Worm (Caenorhabditis elegans): Measurements from ENCODE around the gene trx-1.

Gene trx-1

DNA sequence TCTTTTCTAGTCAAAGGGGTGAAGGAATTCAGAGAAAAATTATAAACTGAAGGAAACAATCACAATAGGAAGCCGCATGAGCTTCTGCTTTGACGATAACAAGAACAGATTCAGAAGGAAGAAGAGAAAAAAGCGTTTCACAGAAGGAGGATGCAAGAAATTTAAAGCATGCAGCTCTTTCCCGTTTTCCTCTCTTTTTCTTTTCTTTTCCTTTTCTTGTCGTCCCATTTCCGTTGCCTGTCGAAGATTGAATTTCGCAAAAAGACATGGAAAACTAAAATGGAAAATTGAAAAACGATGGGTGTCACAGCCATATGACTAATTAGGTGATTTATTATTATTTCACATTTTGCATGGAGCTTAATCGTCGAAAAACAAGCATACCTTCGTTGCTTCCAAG lies 37.3 kb downstream of the trx-1 start:
- TF ChIP-seq fos-1 (tag; optimal IDR thresholded peaks at IDR 0.05) (no peak), pha-4 (tag; optimal IDR thresholded peaks at IDR 0.05) (no peak), hmg-11 (tag; optimal IDR thresholded peaks at IDR 0.05) (peak; percentile 14), unc-39 (tag; optimal IDR thresholded peaks at IDR 0.05) (no peak), mdl-1 (tag; optimal IDR thresholded peaks at IDR 0.05) (no peak), fkh-10 (GFP tag; optimal IDR thresholded peaks at IDR 0.05) (peak; percentile 39), snpc-4 (tag; optimal IDR thresholded peaks at IDR 0.05) (no peak)

DNA sequence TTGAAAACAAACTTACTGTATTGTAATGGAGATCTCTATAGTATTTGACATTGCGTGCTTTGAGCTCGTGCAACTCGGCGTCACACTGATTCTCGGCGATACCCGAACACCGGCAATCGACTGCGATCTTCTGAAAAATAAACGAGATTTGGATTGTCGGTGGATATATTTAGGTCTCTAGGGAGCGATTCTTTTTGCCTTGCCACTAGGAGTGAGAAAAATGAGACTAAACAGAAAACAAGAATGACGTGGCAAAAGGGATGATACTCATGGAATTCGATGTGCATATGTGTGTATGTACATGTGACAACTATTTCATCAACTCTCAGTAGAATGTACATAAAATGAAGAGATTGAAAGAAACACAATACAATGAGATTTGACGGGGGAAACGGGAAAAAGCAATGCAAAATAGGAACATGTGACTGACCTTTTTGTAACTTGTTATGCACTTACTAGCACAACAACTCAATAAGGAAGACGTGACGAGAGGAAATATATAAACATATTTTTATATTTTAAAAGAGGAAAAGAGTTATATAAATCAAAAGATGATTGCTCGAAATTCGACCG lies 38.7 kb downstream of the trx-1 start:
- TF ChIP-seq nhr-12 (tag; optimal IDR thresholded peaks at IDR 0.05) (no peak), snpc-4 (tag; optimal IDR thresholded peaks at IDR 0.05) (no peak), mdl-1 (tag; optimal IDR thresholded peaks at IDR 0.05) (no peak), unc-39 (tag; optimal IDR thresholded peaks at IDR 0.05) (no peak), fkh-10 (GFP tag; optimal IDR thresholded peaks at IDR 0.05) (peak; percentile 97), elt-3 (tag; optimal IDR thresholded peaks at IDR 0.05) (no peak), aly-2 (tag; optimal IDR thresholded peaks at IDR 0.05) (no peak), unc-62 (GFP tag; optimal IDR thresholded peaks at IDR 0.05) (no peak), elt-1 (tag; optimal IDR thresholded peaks at IDR 0.05) (peak; percentile 60), nfya-1 (tag; optimal IDR thresholded peaks at IDR 0.05; ENCODE audit: insufficient read depth) (peak; percentile 26), jun-1 (tag; optimal IDR thresholded peaks at IDR 0.05) (no peak), lin-39 (tag; optimal IDR thresholded peaks at IDR 0.05) (peak; percentile 4), tbx-2 (tag; optimal IDR thresholded peaks at IDR 0.05) (no peak), ceh-82 (tag; optimal IDR thresholded peaks at IDR 0.05) (no peak), pqm-1 (tag; optimal IDR thresholded peaks at IDR 0.05) (no peak), nhr-23 (tag; optimal IDR thresholded peaks at IDR 0.05) (no peak), ZK546.5 (tag; optimal IDR thresholded peaks at IDR 0.05) (no peak)

DNA sequence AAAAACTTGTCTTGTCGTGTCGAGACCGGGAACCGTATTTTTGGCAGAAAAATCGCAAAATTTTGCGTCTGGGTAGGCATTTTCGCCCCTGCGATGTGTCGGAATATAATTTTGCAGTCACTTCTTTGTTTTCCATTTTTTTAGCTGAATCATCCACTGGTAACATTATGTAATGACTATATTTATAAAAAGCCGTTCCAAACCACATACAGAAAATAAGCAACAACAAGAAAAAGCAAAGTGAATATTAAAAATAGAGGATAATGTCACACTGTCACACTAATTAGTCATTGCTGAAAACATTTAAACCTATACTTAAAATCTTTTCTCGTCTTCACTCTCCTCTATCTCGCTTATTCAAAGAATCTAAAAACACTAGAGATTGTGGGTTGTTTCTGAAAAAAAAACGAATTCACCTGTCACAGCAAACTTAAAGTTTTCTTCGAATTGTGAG lies 44.1 kb downstream of the trx-1 start, which contains the start of gene sre-1:
TSS of gene sre-1 (plus strand) at position 404 of the 454 bp plus-strand sequence.
- TF ChIP-seq pha-4 (tag; optimal IDR thresholded peaks at IDR 0.05) (no peak), fos-1 (tag; optimal IDR thresholded peaks at IDR 0.05) (no peak), lin-39 (tag; optimal IDR thresholded peaks at IDR 0.05) (no peak), jun-1 (tag; optimal IDR thresholded peaks at IDR 0.05) (no peak), ztf-4 (tag; optimal IDR thresholded peaks at IDR 0.05) (no peak), mml-1 (tag; optimal IDR thresholded peaks at IDR 0.05) (no peak), eor-1 (tag; optimal IDR thresholded peaks at IDR 0.05) (no peak), mdl-1 (tag; optimal IDR thresholded peaks at IDR 0.05) (no peak)

DNA sequence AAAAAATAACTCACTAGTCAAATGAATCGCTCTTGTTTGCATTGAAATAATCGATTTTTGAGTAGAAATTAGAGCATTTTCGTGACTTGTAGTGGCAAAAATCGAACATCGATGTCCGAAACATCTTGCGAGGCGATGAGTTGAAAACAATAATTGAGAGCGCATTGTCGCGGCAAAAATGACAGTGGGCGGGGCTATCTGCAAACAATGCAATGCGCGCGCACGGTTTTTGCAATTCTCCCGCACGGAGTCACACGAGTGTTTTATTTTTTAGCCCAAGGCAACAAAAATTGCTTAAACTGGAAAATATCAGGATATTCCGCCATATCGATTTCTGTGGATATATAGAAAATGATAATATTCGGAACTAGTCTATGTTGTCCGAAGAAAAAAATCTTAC lies 44.9 kb downstream of the trx-1 start, which contains the start of gene B0495.9:
TSS of gene B0495.9 (minus strand) at position 171 of the 400 bp plus-strand sequence.
- peak; percentile 73 for TF ChIP-seq nhr-43 (tag; optimal IDR thresholded peaks at IDR 0.05; ENCODE audit: poor library complexity, severe bottlenecking)
- TF ChIP-seq ceh-82 (tag; optimal IDR thresholded peaks at IDR 0.05), result peak; percentile 27
- TF ChIP-seq ZK546.5 (tag; optimal IDR thresholded peaks at IDR 0.05), result no peak
- peak; percentile 29 for TF ChIP-seq R02D3.7 (tag; optimal IDR thresholded peaks at IDR 0.05)
- TF ChIP-seq nfya-1 (tag; optimal IDR thresholded peaks at IDR 0.05; ENCODE audit: insufficient read depth), result peak; percentile 61
- TF ChIP-seq hmg-11 (tag; optimal IDR thresholded peaks at IDR 0.05), result peak; percentile 65
- peak; percentile 35 for TF ChIP-seq elt-2 (tag; optimal IDR thresholded peaks at IDR 0.05)
- no peak for TF ChIP-seq egl-5 (tag; optimal IDR thresholded peaks at IDR 0.05)
- peak; percentile 17 for TF ChIP-seq ceh-28 (tag; optimal IDR thresholded peaks at IDR 0.05)
- peak; percentile 51 for TF ChIP-seq ama-1 (optimal IDR thresholded peaks at IDR 0.05)
- peak; percentile 33 for TF ChIP-seq nhr-67 (tag; optimal IDR thresholded peaks at IDR 0.05)
- TF ChIP-seq fkh-2 (tag; optimal IDR thresholded peaks at IDR 0.05), result no peak
- no peak for TF ChIP-seq nhr-12 (tag; optimal IDR thresholded peaks at IDR 0.05)
- no peak for TF ChIP-seq lsy-12 (tag; optimal IDR thresholded peaks at IDR 0.05)
- peak; percentile 70 for TF ChIP-seq lin-39 (tag; optimal IDR thresholded peaks at IDR 0.05)

DNA sequence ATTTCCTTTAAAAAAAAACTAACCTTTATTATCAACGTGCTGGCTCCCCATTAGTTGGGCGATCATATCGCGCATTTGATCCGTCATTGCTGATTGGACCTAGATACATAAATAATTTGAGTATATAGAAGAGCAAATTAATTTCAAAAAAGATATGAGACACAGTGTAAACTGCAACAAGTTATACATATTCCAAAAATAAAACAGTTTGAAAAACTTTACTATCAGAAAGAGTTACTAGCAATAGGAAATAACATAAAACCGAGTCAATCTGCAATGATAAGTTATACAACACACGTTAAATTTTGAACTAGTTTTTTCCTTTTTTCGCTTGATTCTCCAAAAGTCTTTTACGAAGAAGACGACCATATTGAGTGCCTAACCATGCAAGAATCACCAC lies 46.0 kb downstream of the trx-1 start, which contains the start of gene luc-7L:
TSS of gene luc-7L (minus strand) at position 101 of the 400 bp plus-strand sequence.
- no peak for TF ChIP-seq nfya-1 (tag; optimal IDR thresholded peaks at IDR 0.05; ENCODE audit: insufficient read depth)

Data from whole organism, L3 larva.